Worm (Caenorhabditis elegans) whole organism, midembryonic: Measurements from ENCODE around the gene C39D10.11.
A peak's percentile ranks its signal among the peaks of the same experiment; 100 is the strongest.

Experiments
- T22C8.4 ChIP-seq: fragments of 200-800 bp; sonication (Bioruptor generic); IDR thresholded peaks from 2 replicates; pipeline ENCODE4 v1.3.6; 2022; ENCODE audit warnings: missing genetic modification characterization, missing compliant biosample characterization
- cog-1 ChIP-seq: sonication (generic microtip); optimal IDR thresholded peaks from 2 replicates; lab custom pipeline; 2016; ENCODE audit warnings: missing genetic modification characterization, missing compliant biosample characterization
- flt-1 ChIP-seq: fragments of 200-800 bp; sonication (Bioruptor generic); IDR thresholded peaks from 2 replicates; pipeline ENCODE4 v1.3.6; 2022; ENCODE audit warnings: missing genetic modification characterization, missing compliant biosample characterization
- klf-2 ChIP-seq: fragments of 200-800 bp; sonication (Bioruptor generic); conservative IDR thresholded peaks from 2 replicates; pipeline ENCODE4 v1.3.6; 2022; ENCODE audit warnings: missing genetic modification reagents, missing genetic modification characterization, missing compliant biosample characterization
- med-1 ChIP-seq: sonication (generic microtip); optimal IDR thresholded peaks from 2 replicates; lab custom pipeline; 2017; ENCODE audit warnings: missing genetic modification characterization, mild to moderate bottlenecking, missing compliant biosample characterization, antibody characterized with exemption, missing genetic modification reagents; ENCODE audit not compliant: insufficient read depth
- ref-1 ChIP-seq: fragments of 200-800 bp; sonication (Bioruptor generic); conservative IDR thresholded peaks from 2 replicates; pipeline ENCODE4 v1.3.6; 2022; ENCODE audit warnings: missing genetic modification reagents, missing genetic modification characterization, missing compliant biosample characterization
- tab-1 ChIP-seq: fragments of 200-800 bp; sonication (Bioruptor generic); IDR thresholded peaks from 2 replicates; pipeline ENCODE4 v1.3.6; 2022; ENCODE audit warnings: missing genetic modification characterization, missing compliant biosample characterization
- ztf-23 ChIP-seq: fragments of 200-800 bp; sonication (Bioruptor generic); IDR thresholded peaks from 2 replicates; pipeline ENCODE4 v1.3.6; 2022; ENCODE audit warnings: missing genetic modification reagents, missing genetic modification characterization, missing compliant biosample characterization
- ztf-29 ChIP-seq: fragments of 200-800 bp; sonication (Bioruptor generic); IDR thresholded peaks from 2 replicates; pipeline ENCODE4 v1.3.6; 2022; ENCODE audit warnings: missing genetic modification reagents, missing genetic modification characterization, missing compliant biosample characterization

Gene C39D10.11

DNA sequence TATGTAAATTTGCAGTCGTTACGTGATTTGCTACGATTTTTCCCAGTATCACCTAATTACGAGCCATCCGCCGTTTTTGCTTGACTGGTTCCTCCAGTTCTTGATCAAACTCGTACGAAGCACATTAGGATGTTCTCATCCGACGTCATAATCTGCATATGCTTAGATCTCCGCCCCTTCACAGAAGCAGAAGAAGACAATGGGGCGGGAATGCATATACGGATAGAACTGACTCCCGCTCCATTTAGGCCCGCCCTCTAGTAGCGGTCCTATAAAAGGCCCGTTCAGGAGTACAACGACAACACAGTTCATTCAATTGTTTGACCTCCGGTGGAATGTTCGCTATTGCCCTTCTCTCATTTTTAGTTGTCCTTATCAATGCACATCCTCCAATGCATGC is 22.1 kb downstream of the C39D10.11 start, which contains the start of gene zig-4:
zig-4 (plus strand) TSS at position 301 of the 400 bp plus-strand sequence.
- TF ChIP-seq med-1 (GFP tag; lab: Kevin White, UChicago) (no peak), ref-1 (GFP tag; lab: Robert Waterston, UW) (no peak), ztf-23 (GFP tag; lab: Robert Waterston, UW) (no peak), klf-2 (GFP tag; lab: Robert Waterston, UW) (no peak), tab-1 (GFP tag; lab: Robert Waterston, UW) (no peak), flt-1 (GFP tag; lab: Robert Waterston, UW) (no peak), ztf-29 (GFP tag; lab: Robert Waterston, UW) (no peak), T22C8.4 (GFP tag; lab: Robert Waterston, UW) (no peak), cog-1 (tag; lab: Kevin White, UChicago) (no peak)

DNA sequence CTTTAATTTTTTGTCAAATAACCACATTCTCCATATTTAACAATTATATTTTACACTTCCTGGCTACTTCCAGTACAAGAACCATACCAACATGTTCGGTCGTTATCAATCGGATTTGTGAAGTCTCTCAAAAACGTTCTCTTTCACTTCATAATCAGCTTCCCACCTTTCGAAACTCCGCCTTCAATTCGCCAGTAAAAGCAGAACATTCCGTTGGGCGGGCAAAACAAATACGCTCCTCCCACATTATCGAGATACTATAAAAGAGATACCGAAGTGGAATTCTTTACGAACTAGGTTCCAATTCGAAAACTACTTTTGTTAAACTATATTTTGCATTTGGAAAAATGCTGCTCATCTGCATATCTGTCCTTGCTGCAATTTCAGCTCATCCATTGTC is 27.4 kb downstream of the C39D10.11 start, which contains the start of gene zig-3:
zig-3 (plus strand) TSS at position 301 of the 400 bp plus-strand sequence.
- no peak for TF ChIP-seq flt-1 (GFP tag; lab: Robert Waterston, UW)

DNA sequence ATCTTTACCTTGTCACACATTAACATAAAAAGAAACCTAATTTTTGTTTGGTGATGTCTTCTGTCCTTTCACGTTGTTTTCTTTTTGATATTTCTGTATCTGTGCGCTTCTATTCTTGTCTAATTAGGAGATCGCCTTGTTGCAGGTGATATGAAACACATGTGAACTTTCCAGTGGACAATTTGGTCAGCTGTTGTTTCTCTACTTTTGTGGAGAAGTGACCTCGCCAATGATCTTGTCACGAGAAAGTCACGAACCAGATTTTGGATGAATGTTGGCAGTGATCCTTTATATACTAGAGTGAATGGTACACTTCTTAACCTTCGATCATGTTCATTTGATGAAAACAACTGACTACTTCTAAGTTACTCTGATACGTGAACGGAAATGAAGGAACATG is 29.4 kb downstream of the C39D10.11 start:
- TF ChIP-seq ref-1 (GFP tag; lab: Robert Waterston, UW), result no peak
- TF ChIP-seq cog-1 (tag; lab: Kevin White, UChicago), result no peak
- TF ChIP-seq tab-1 (GFP tag; lab: Robert Waterston, UW), result no peak
- no peak for TF ChIP-seq flt-1 (GFP tag; lab: Robert Waterston, UW)
- TF ChIP-seq ztf-29 (GFP tag; lab: Robert Waterston, UW), result no peak
- no peak for TF ChIP-seq med-1 (GFP tag; lab: Kevin White, UChicago)
- no peak for TF ChIP-seq ztf-23 (GFP tag; lab: Robert Waterston, UW)
- no peak for TF ChIP-seq T22C8.4 (GFP tag; lab: Robert Waterston, UW)
- no peak for TF ChIP-seq klf-2 (GFP tag; lab: Robert Waterston, UW)

DNA sequence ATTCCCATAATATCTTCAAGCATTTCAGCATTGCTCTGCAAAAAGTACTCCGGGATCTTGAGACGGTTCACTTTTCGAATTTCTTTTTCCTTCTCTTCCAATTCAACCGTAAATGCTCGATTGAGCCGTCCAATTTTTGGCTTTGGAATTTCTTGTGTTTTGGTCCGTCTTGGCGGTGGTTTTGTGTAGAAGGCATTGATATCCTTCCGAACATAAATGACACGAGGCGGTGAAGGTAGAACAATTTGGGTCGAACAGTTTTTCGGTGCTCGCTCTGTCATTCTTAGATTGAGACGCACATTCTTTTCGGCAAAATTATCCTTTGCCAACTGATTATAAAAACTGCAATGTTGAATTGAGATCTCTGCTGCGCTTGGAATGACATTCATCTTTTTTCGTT is 39.6 kb downstream of the C39D10.11 start:
- TF ChIP-seq T22C8.4 (GFP tag; lab: Robert Waterston, UW), result no peak
- no peak for TF ChIP-seq flt-1 (GFP tag; lab: Robert Waterston, UW)
- no peak for TF ChIP-seq klf-2 (GFP tag; lab: Robert Waterston, UW)
- TF ChIP-seq ztf-23 (GFP tag; lab: Robert Waterston, UW), result no peak
- TF ChIP-seq ref-1 (GFP tag; lab: Robert Waterston, UW), result no peak
- no peak for TF ChIP-seq cog-1 (tag; lab: Kevin White, UChicago)
- TF ChIP-seq med-1 (GFP tag; lab: Kevin White, UChicago), result no peak
- no peak for TF ChIP-seq tab-1 (GFP tag; lab: Robert Waterston, UW)
- TF ChIP-seq ztf-29 (GFP tag; lab: Robert Waterston, UW), result no peak

DNA sequence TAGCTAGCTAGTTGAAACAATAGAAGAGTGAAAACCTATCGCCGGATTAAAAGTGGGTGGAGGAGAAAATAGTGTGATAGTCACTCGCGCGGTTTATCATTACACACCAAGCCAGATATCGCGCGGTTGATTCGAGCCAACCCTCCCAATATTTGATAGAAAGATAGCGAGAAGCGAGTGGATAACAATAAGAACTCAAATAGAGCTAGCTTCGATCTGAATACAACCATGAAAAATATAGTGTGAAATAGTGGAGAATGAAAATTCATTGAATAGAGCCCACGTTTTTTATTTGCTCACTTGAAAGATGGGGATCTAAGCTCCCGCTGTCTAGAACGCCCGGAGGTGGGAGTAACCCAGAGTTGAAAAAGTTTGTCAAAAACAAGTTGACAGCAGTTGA is 41.9 kb downstream of the C39D10.11 start, which contains the start of gene tnt-3:
tnt-3 (minus strand) TSS at position 101 of the 400 bp plus-strand sequence.
- TF ChIP-seq klf-2 (GFP tag; lab: Robert Waterston, UW) (no peak), cog-1 (tag; lab: Kevin White, UChicago) (no peak), flt-1 (GFP tag; lab: Robert Waterston, UW) (no peak), ref-1 (GFP tag; lab: Robert Waterston, UW) (no peak), ztf-29 (GFP tag; lab: Robert Waterston, UW) (no peak), med-1 (GFP tag; lab: Kevin White, UChicago) (no peak), T22C8.4 (GFP tag; lab: Robert Waterston, UW) (no peak), tab-1 (GFP tag; lab: Robert Waterston, UW) (no peak), ztf-23 (GFP tag; lab: Robert Waterston, UW) (no peak)

DNA sequence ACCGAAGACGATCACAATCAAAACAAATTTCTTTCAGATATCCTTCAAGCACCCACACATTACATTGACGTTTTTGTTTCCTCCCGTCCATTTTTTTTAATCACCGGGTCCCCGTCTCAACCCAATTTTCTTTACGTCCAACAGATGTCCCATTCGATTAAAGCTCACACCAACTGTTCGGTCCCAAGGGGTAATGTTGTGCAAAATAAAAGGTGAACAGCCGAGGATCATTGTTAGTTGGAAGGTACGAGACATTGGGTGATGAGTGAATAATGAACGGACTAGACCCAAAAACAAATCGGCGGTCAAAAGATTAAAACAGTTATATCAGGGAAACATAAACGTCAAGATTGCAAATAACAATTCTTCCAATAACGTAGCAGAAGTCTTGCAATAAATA is 42.4 kb downstream of the C39D10.11 start:
- TF ChIP-seq flt-1 (GFP tag; lab: Robert Waterston, UW) (no peak), ztf-23 (GFP tag; lab: Robert Waterston, UW) (no peak), med-1 (GFP tag; lab: Kevin White, UChicago) (no peak), cog-1 (tag; lab: Kevin White, UChicago) (no peak), klf-2 (GFP tag; lab: Robert Waterston, UW) (no peak), ztf-29 (GFP tag; lab: Robert Waterston, UW) (no peak), ref-1 (GFP tag; lab: Robert Waterston, UW) (no peak), T22C8.4 (GFP tag; lab: Robert Waterston, UW) (no peak), tab-1 (GFP tag; lab: Robert Waterston, UW) (no peak)

DNA sequence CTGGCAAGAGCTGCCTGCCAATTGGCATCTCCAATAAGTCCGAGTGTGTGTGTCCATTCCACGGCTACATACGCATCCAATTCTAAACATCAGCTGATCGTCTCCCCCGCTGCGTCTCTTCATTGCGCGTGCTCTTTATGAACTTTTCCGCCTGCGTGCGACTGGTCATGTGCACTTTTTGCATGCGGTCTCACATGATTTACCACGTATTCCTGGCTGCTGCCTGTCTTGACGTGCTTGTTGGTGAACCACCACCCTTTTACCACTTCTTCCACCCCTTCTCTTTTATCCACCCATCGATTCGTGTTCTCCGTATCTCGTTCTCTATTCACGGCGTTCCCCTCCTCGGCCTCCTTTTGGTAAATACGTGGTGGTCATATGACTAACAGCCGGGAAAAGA is 48.5 kb downstream of the C39D10.11 start:
- TF ChIP-seq ztf-23 (GFP tag; lab: Robert Waterston, UW) (peak; percentile 45; the same call in 1 of the 2 replicates), flt-1 (GFP tag; lab: Robert Waterston, UW) (0 out of 2 replicates have a peak, but pooled peaks have one; percentile 55), cog-1 (tag; lab: Kevin White, UChicago) (peak; percentile 77), T22C8.4 (GFP tag; lab: Robert Waterston, UW) (peak; percentile 26; the same call in 1 of the 2 replicates), tab-1 (GFP tag; lab: Robert Waterston, UW) (no peak)

DNA sequence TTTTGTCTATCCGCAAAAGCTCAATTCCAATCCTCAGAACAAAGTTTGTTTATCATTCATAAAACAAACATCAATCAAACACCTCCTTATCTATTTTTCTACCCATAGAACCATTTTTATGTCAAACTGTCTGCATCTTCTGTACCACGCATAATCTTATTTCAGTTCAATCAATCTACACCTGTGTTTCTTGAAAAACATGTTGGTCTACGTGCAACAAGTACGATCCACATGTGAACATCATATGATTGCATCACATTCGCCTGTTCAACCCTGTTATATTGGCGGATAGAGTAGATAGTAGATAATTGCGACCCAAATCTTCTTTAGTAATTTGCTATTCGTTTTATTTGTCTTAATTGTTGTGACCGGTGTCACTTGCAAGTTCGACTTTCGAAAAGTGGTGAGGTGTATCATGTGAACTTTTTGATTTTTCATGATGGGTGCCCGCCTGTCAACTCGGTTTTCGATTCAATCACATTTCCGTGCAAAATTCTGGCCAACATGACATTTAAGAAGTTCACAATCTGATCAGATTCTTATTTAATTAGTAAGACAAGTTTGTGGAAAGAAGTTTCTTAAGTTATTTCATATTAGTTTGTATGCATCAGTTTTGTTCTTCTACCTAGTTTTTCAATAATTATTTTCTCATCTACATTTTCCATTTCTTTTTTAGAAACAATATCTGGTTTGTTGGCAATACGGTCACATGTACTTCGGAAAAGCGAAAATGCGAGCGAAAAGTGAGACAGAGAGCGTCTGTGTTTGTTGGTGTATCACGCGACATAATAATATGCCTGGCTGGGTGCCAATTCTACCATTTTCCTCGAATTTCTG is 49.4 kb downstream of the C39D10.11 start:
- no peak for TF ChIP-seq cog-1 (tag; lab: Kevin White, UChicago)
- TF ChIP-seq ztf-23 (GFP tag; lab: Robert Waterston, UW), result no peak
- TF ChIP-seq klf-2 (GFP tag; lab: Robert Waterston, UW), result no peak
- TF ChIP-seq tab-1 (GFP tag; lab: Robert Waterston, UW), result no peak
- TF ChIP-seq ztf-29 (GFP tag; lab: Robert Waterston, UW), result no peak
- TF ChIP-seq med-1 (GFP tag; lab: Kevin White, UChicago), result no peak
- TF ChIP-seq ref-1 (GFP tag; lab: Robert Waterston, UW), result no peak
- TF ChIP-seq flt-1 (GFP tag; lab: Robert Waterston, UW), result no peak
- TF ChIP-seq T22C8.4 (GFP tag; lab: Robert Waterston, UW), result no peak

DNA sequence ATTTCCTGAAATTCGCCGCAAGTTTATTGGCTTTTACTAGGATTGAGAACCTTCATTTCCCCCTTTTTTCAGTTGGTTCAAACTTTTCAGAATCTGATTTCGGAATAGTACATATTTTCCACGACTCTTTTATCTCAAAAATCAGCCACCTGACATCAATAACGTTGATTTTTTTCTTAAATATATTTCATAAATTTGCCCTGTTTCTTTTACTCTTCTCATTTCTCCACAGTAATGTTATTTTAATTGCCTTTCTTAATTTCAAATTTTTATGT is 49.9 kb downstream of the C39D10.11 start:
- TF ChIP-seq med-1 (GFP tag; lab: Kevin White, UChicago), result no peak
- no peak for TF ChIP-seq klf-2 (GFP tag; lab: Robert Waterston, UW)
- TF ChIP-seq ztf-29 (GFP tag; lab: Robert Waterston, UW), result no peak
- TF ChIP-seq ztf-23 (GFP tag; lab: Robert Waterston, UW), result no peak
- TF ChIP-seq ref-1 (GFP tag; lab: Robert Waterston, UW), result no peak
- no peak for TF ChIP-seq tab-1 (GFP tag; lab: Robert Waterston, UW)
- no peak for TF ChIP-seq flt-1 (GFP tag; lab: Robert Waterston, UW)
- TF ChIP-seq T22C8.4 (GFP tag; lab: Robert Waterston, UW), result no peak
- no peak for TF ChIP-seq cog-1 (tag; lab: Kevin White, UChicago)
